Worm (Caenorhabditis elegans): ENCODE measurements around the gene igcm-1.

ce11 chrX:871020-871419 lies 19.7 kb upstream of the igcm-1 start, which contains the start of gene lgl-1:
- TF ChIP-seq elt-1 (tag; optimal IDR thresholded peaks at IDR 0.05; ENCODE audit: borderline replicate concordance, insufficient read depth) (no peak), nhr-76 (tag; optimal IDR thresholded peaks at IDR 0.05) (no peak), drap-1 (GFP tag; optimal IDR thresholded peaks at IDR 0.05) (peak; percentile 53), nhr-28 (tag; optimal IDR thresholded peaks at IDR 0.05) (no peak), nhr-12 (tag; optimal IDR thresholded peaks at IDR 0.05) (no peak), unc-39 (tag; optimal IDR thresholded peaks at IDR 0.05) (no peak), ztf-11 (tag; optimal IDR thresholded peaks at IDR 0.05) (no peak), elt-3 (tag; optimal IDR thresholded peaks at IDR 0.05) (no peak), unc-120 (tag; optimal IDR thresholded peaks at IDR 0.05; ENCODE audit: poor library complexity, severe bottlenecking) (no peak), blmp-1 (tag; optimal IDR thresholded peaks at IDR 0.05) (no peak)

Data from whole organism, mixed stage, embryonic.